Worm (Caenorhabditis elegans) whole organism, L3 larva: ENCODE data around the gene Y54F10BM.13.

Experiments
- ZK546.5 ChIP-seq: sonication (generic microtip); optimal IDR thresholded peaks from 2 replicates; lab custom pipeline; 2017; ENCODE audit warnings: missing biosample characterization, missing genetic modification characterization
- egl-27 ChIP-seq: sonication (generic microtip); optimal IDR thresholded peaks from 4 replicates; lab custom pipeline; 2017; ENCODE audit warnings: missing biosample characterization, missing genetic modification reagents, missing genetic modification characterization
- jun-1 ChIP-seq: fragments of 150-350 bp; optimal IDR thresholded peaks from 2 replicates; lab custom pipeline; 2014; ENCODE audit warnings: missing biosample characterization, missing genetic modification reagents, missing genetic modification characterization
- lin-15B ChIP-seq: fragments of 150-350 bp; optimal IDR thresholded peaks from 2 replicates; lab custom pipeline; 2014; ENCODE audit warnings: missing biosample characterization, missing genetic modification characterization
- mml-1 ChIP-seq: fragments of 150-350 bp; sonication (generic microtip); optimal IDR thresholded peaks from 3 replicates; lab custom pipeline; 2014; ENCODE audit warnings: missing biosample characterization, missing genetic modification characterization
- nhr-11 ChIP-seq: fragments of 150-350 bp; optimal IDR thresholded peaks from 2 replicates; lab custom pipeline; 2014; ENCODE audit warnings: missing biosample characterization, missing genetic modification characterization
- nhr-76 ChIP-seq: fragments of 150-350 bp; sonication (generic microtip); optimal IDR thresholded peaks from 5 replicates; lab custom pipeline; 2014; ENCODE audit warnings: missing biosample characterization, missing genetic modification characterization
- pqm-1 ChIP-seq: fragments of 150-350 bp; optimal IDR thresholded peaks from 2 replicates; lab custom pipeline; 2017; ENCODE audit warnings: missing biosample characterization, missing genetic modification characterization, inconsistent platforms
- sea-2 ChIP-seq: fragments of 150-350 bp; sonication (generic microtip); optimal IDR thresholded peaks from 4 replicates; lab custom pipeline; 2014; ENCODE audit warnings: missing biosample characterization, missing genetic modification reagents, missing genetic modification characterization
- snpc-4 ChIP-seq: fragments of 150-350 bp; optimal IDR thresholded peaks from 2 replicates; lab custom pipeline; 2014; ENCODE audit warnings: missing biosample characterization, missing genetic modification characterization
- unc-62 ChIP-seq: fragments of 150-350 bp; sonication (generic microtip); optimal IDR thresholded peaks from 4 replicates; lab custom pipeline; 2014; ENCODE audit warnings: missing biosample characterization, missing genetic modification reagents, missing genetic modification characterization

DNA sequence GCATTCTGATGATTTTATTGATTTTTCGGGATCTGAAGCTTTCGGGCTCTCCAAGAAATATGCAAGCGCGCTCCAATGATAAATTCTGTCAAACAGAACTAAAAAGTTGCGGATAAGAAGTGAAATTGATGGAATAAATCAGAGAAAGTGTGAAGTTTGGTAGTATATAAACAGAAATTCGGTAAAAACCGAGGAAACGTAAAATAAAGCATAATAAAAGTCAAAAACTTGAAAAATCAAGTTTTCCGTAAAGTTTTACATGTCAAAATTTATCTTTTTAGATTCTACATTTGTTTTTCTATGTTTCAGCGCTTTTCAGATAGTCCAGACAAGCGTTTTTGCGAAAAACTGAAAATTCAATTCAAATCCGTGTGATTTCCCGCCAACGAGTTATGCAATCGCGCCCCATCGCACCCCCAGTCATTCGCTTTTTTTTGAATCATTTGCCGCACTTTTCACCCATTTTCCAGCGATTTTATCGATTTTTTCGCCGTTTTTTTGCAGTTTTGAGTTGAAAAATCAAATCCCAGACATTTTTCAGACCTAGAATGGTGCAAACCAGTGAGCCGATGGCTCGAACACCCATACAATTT lies at the start of gene Y54F10BM.13, which contains the start of gene ppm-1.D:
- TF ChIP-seq sea-2 (GFP tag; lab: Kevin White, UChicago), result no peak
- no peak for TF ChIP-seq snpc-4
- no peak for TF ChIP-seq nhr-11
- TF ChIP-seq unc-62 (GFP tag; lab: Kevin White, UChicago), result no peak
- no peak for TF ChIP-seq mml-1 (tag; lab: Kevin White, UChicago)
- no peak for TF ChIP-seq egl-27 (tag; lab: Kevin White, UChicago)
- TF ChIP-seq pqm-1 (tag; lab: Kevin White, UChicago), result no peak
- no peak for TF ChIP-seq nhr-76 (tag; lab: Kevin White, UChicago)
- no peak for TF ChIP-seq jun-1 (tag; lab: Kevin White, UChicago)
- TF ChIP-seq ZK546.5 (tag; lab: Kevin White, UChicago), result no peak
- peak; percentile 73 for TF ChIP-seq lin-15B (tag; lab: Kevin White, UChicago)
